Worm (Caenorhabditis elegans): ENCODE measurements around the gene F41F3.1.

Gene F41F3.1

DNA sequence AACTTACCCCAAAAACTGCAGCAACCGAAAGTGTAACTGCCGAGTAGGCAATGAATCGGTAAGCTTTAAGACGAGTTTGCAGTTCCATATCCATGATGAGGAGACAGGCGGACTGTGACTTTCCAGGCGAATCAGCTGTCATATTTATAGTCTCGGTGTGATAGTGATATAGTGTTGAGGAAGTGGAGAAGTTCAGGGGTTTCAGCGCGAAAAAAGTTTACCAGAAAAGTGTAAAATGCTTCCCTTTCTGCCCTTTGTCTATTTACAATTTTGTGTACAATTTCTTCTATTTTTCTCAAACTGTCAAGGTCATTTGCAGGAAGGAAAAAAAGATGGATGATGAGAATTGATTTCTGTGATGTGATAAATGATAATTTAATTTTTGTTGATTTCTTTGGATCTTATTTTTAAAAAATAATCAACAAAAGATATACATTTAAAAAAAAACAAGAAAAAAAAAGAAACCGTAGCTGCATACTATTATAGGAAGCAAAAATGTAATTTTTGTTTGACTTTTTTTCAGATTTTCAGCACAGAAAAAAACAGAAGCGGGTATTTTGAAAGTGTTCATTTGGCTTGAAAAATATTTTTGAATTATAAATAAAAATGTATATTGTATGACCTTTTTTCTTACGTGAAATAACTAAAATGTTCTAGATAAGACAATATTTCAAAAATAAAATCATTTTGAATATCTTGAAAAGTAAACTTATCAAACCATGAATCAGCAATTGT is at the start of gene F41F3.1, which contains the start of gene col-139:
Gene F41F3.1 (plus strand): TSS at position 685 of the 735 bp plus-strand sequence.
Gene col-139 (minus strand): TSS at position 101 of the 735 bp plus-strand sequence.
- no peak for TF ChIP-seq T07F8.4 (tag; optimal IDR thresholded peaks at IDR 0.05)
- no peak for TF ChIP-seq attf-3 (GFP tag; conservative IDR thresholded peaks at IDR 0.05)
- no peak for TF ChIP-seq T26A5.8 (tag; optimal IDR thresholded peaks at IDR 0.05)
- TF ChIP-seq nfya-2 (GFP tag; IDR thresholded peaks at IDR 0.05) = no peak
- TF ChIP-seq F49E8.2 (tag; optimal IDR thresholded peaks at IDR 0.05; ENCODE audit: insufficient read depth) = no peak

DNA sequence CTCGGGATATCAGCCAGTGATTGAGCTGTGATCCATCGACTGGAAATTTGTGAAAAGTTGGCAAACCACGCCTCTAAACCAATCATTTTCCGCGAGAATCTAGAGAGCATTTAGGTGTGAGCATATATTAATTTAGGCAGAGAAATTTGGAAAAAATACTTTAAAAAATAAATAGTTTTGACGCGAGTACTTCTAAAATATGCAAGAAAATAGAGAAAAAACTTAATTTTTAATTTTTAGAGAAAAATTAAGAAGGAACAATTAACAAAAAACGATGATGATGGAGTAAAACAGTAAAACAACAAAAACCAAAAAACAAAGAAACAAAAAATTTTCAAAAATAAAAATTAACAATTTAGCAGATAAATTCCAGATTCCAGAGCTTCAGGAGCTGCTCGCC is 47.5 kb upstream of the F41F3.1 start, which contains the start of gene txt-6:
Gene txt-6 (minus strand): TSS at position 101 of the 400 bp plus-strand sequence.
- no peak for TF ChIP-seq ztf-3 (GFP tag; optimal IDR thresholded peaks at IDR 0.05)
- no peak for TF ChIP-seq F57C9.4 (tag; optimal IDR thresholded peaks at IDR 0.05)
- no peak for TF ChIP-seq nhr-80 (tag; optimal IDR thresholded peaks at IDR 0.05)
- TF ChIP-seq nfya-1 (tag; optimal IDR thresholded peaks at IDR 0.05; ENCODE audit: borderline replicate concordance, insufficient read depth) = no peak

DNA sequence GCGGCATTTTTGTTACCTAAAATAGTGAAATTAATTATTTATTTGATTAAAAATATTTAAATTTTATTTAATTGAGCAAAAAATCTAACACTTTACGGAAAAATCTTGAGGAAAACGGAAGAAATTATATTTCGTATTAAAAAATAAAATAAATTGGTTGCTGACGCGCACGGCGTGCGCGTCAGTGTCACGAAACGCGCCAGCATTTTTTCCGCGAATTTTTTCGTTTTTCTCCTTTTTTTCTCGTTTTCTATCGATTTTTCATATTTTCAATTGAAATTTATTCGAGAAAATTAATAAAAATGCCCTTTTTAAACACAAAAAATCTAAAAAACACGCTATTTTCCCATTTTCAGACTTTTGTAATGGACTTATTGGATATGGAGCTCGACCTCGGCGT is 38.6 kb upstream of the F41F3.1 start, which contains the start of the genes Y61A9LA.10 and F54D11.4:
Gene Y61A9LA.10 (minus strand): TSS at position 16 of the 400 bp plus-strand sequence.
Gene F54D11.4 (plus strand): TSS at position 350 of the 400 bp plus-strand sequence.
- no peak for TF ChIP-seq egrh-3 (GFP tag; IDR thresholded peaks at IDR 0.05)
- no peak for TF ChIP-seq F57A8.1 (GFP tag; optimal IDR thresholded peaks at IDR 0.05)
- TF ChIP-seq bed-1 (GFP tag; IDR thresholded peaks at IDR 0.05) = no peak
- TF ChIP-seq ceh-27 (GFP tag; optimal IDR thresholded peaks at IDR 0.05) = no peak
- TF ChIP-seq T26A5.8 (tag; optimal IDR thresholded peaks at IDR 0.05) = no peak
- TF ChIP-seq ceh-100 (GFP tag; IDR thresholded peaks at IDR 0.05) = no peak
- TF ChIP-seq madf-8 (GFP tag; conservative IDR thresholded peaks at IDR 0.05) = no peak; the same call in 1 of the 2 replicates
- TF ChIP-seq him-1 (tag; optimal IDR thresholded peaks at IDR 0.05) = peak; percentile 27
- TF ChIP-seq sptf-2 (GFP tag; optimal IDR thresholded peaks at IDR 0.05) = no peak
- peak; percentile 46 for TF ChIP-seq lin-40 (tag; optimal IDR thresholded peaks at IDR 0.05)
- no peak for TF ChIP-seq hlh-12 (tag; optimal IDR thresholded peaks at IDR 0.05)
- no peak for TF ChIP-seq F52B5.7 (tag; optimal IDR thresholded peaks at IDR 0.05)
- TF ChIP-seq F23B12.7 (tag; optimal IDR thresholded peaks at IDR 0.05; ENCODE audit: insufficient read depth) = peak; percentile 61
- peak; percentile 1 for TF ChIP-seq repo-1 (tag; optimal IDR thresholded peaks at IDR 0.05)
- TF ChIP-seq dpl-1 (GFP tag; optimal IDR thresholded peaks at IDR 0.05) = peak; percentile 44
- no peak for TF ChIP-seq hmg-20 (GFP tag; IDR thresholded peaks at IDR 0.05)
- no peak for TF ChIP-seq somi-1 (GFP tag; optimal IDR thresholded peaks at IDR 0.05)
- TF ChIP-seq chd-7 (tag; optimal IDR thresholded peaks at IDR 0.05) = no peak
- no peak for TF ChIP-seq ztf-25 (GFP tag; IDR thresholded peaks at IDR 0.05)
- no peak for TF ChIP-seq madf-10 (tag; optimal IDR thresholded peaks at IDR 0.05)
- TF ChIP-seq egl-44 (GFP tag; IDR thresholded peaks at IDR 0.05) = no peak
- no peak for TF ChIP-seq aptf-2 (GFP tag; conservative IDR thresholded peaks at IDR 0.05)
- no peak for TF ChIP-seq nfya-1 (tag; optimal IDR thresholded peaks at IDR 0.05; ENCODE audit: borderline replicate concordance, insufficient read depth)
- no peak for TF ChIP-seq hrde-1 (tag; optimal IDR thresholded peaks at IDR 0.05; ENCODE audit: borderline replicate concordance)
- TF ChIP-seq ceh-58 (GFP tag; IDR thresholded peaks at IDR 0.05) = no peak
- TF ChIP-seq snpc-1.3 (tag; optimal IDR thresholded peaks at IDR 0.05; ENCODE audit: insufficient read depth) = peak; percentile 40
- TF ChIP-seq ztf-26 (tag; optimal IDR thresholded peaks at IDR 0.05) = no peak
- no peak for TF ChIP-seq egl-18 (GFP tag; IDR thresholded peaks at IDR 0.05)
- TF ChIP-seq lsl-1 (GFP tag; optimal IDR thresholded peaks at IDR 0.05) = peak; percentile 49
- TF ChIP-seq dox-1 (GFP tag; IDR thresholded peaks at IDR 0.05) = no peak
- no peak for TF ChIP-seq atf-7 (tag; optimal IDR thresholded peaks at IDR 0.05)
- peak; percentile 45; the same call in 1 of the 2 replicates for TF ChIP-seq F33H1.4 (GFP tag; IDR thresholded peaks at IDR 0.05)
- TF ChIP-seq nhr-120 (GFP tag; IDR thresholded peaks at IDR 0.05) = no peak
- peak; percentile 39 for TF ChIP-seq snpc-3.4 (tag; optimal IDR thresholded peaks at IDR 0.05)
- no peak for TF ChIP-seq let-607 (tag; optimal IDR thresholded peaks at IDR 0.05)
- no peak for TF ChIP-seq Y79H2A.3 (GFP tag; conservative IDR thresholded peaks at IDR 0.05)

Data from whole organism, young adult.